Fruit fly (Drosophila melanogaster) whole organism, embryonic: ENCODE results near the gene CG43693.

ENCODE experiments used
- Awh ChIP-seq: fragments of 200-800 bp; sonication (Bioruptor generic); IDR thresholded peaks from 2 replicates; pipeline ENCODE4, ENCODE4 v1.3.6; 2022; ENCODE audit warnings: missing biosample characterization, missing genetic modification characterization
- B-H1 ChIP-seq: fragments of 200-800 bp; sonication (Bioruptor generic); IDR thresholded peaks from 3 replicates; pipeline ENCODE4 v1.3.6; 2022; ENCODE audit warnings: missing biosample characterization, missing genetic modification characterization
- Bteb2 ChIP-seq: fragments of 200-800 bp; sonication (Bioruptor generic); optimal IDR thresholded peaks from 2 replicates; lab custom pipeline; 2016; ENCODE audit warnings: missing biosample characterization, missing genetic modification characterization
- CG10267 ChIP-seq: fragments of 200-800 bp; sonication (Bioruptor generic); optimal IDR thresholded peaks from 2 replicates; lab custom pipeline; 2018; ENCODE audit warnings: missing biosample characterization, mild to moderate bottlenecking, missing genetic modification characterization, moderate library complexity
- CG10366 ChIP-seq: fragments of 200-800 bp; sonication (Bioruptor generic); IDR thresholded peaks from 2 replicates; pipeline ENCODE4 v1.3.6; 2022; ENCODE audit warnings: missing biosample characterization, missing genetic modification characterization
- CG13287 ChIP-seq: fragments of 200-800 bp; sonication (Bioruptor generic); IDR thresholded peaks from 2 replicates; pipeline ENCODE4 v1.3.6; 2022; ENCODE audit warnings: missing biosample characterization, missing genetic modification characterization; ENCODE audit not compliant: partially characterized antibody
- CG13894 ChIP-seq: fragments of 200-800 bp; sonication (Bioruptor generic); optimal IDR thresholded peaks from 3 replicates; lab custom pipeline; 2018; ENCODE audit warnings: missing biosample characterization, mild to moderate bottlenecking, missing genetic modification characterization, moderate library complexity
- CG14014 ChIP-seq: fragments of 200-800 bp; sonication (Bioruptor generic); IDR thresholded peaks from 2 replicates; pipeline ENCODE4 v1.3.6; 2022; ENCODE audit warnings: missing biosample characterization, missing genetic modification characterization
- CG14050 ChIP-seq: fragments of 200-800 bp; sonication (Bioruptor generic); IDR thresholded peaks from 3 replicates; pipeline ENCODE4 v1.3.6; 2022; ENCODE audit warnings: missing biosample characterization, missing genetic modification characterization
- CG14667 ChIP-seq: fragments of 200-800 bp; sonication (Bioruptor generic); IDR thresholded peaks from 2 replicates; pipeline ENCODE4 v1.3.6; 2022; ENCODE audit warnings: missing biosample characterization, missing genetic modification characterization
- CG14965 ChIP-seq: fragments of 200-800 bp; sonication (Bioruptor generic); optimal IDR thresholded peaks from 2 replicates; lab custom pipeline; 2016; ENCODE audit warnings: missing biosample characterization, missing genetic modification characterization, borderline replicate concordance
- CG15514 ChIP-seq: fragments of 200-800 bp; sonication (Bioruptor generic); optimal IDR thresholded peaks from 3 replicates; lab custom pipeline; 2017; ENCODE audit warnings: missing biosample characterization, missing genetic modification characterization, mild to moderate bottlenecking, moderate library complexity, missing genetic modification reagents
- CG15696 ChIP-seq: fragments of 200-800 bp; sonication (Bioruptor generic); optimal IDR thresholded peaks from 2 replicates; lab custom pipeline; 2019; ENCODE audit warnings: missing biosample characterization, mild to moderate bottlenecking, missing genetic modification characterization, moderate library complexity
- CG17359 ChIP-seq: fragments of 200-800 bp; sonication (Bioruptor generic); optimal IDR thresholded peaks from 3 replicates; lab custom pipeline; 2018; ENCODE audit warnings: missing biosample characterization, mild to moderate bottlenecking, missing genetic modification characterization, moderate library complexity
- CG2199 ChIP-seq: fragments of 200-800 bp; sonication (Bioruptor generic); IDR thresholded peaks from 3 replicates; pipeline ENCODE4 v1.3.6; 2022; ENCODE audit warnings: missing biosample characterization, missing genetic modification characterization
- CG32772 ChIP-seq: fragments of 200-800 bp; sonication (Bioruptor generic); IDR thresholded peaks from 2 replicates; pipeline ENCODE4 v1.3.6; 2022; ENCODE audit warnings: missing biosample characterization, missing genetic modification characterization
- CG43689 ChIP-seq: fragments of 200-800 bp; sonication (Bioruptor generic); IDR thresholded peaks from 2 replicates; pipeline ENCODE4 v1.3.6; 2022; ENCODE audit warnings: missing biosample characterization, missing genetic modification characterization
- CG5953 ChIP-seq: fragments of 200-800 bp; sonication (Bioruptor generic); IDR thresholded peaks from 2 replicates; pipeline ENCODE4 v1.3.6; 2022; ENCODE audit warnings: missing biosample characterization, missing genetic modification characterization
- CG8281 ChIP-seq: fragments of 200-800 bp; sonication (Bioruptor generic); optimal IDR thresholded peaks from 2 replicates; lab custom pipeline; 2018; ENCODE audit warnings: missing biosample characterization, mild to moderate bottlenecking, missing genetic modification characterization, moderate library complexity
- CG8944 ChIP-seq: fragments of 200-800 bp; sonication (Bioruptor generic); optimal IDR thresholded peaks from 3 replicates; lab custom pipeline; 2016; ENCODE audit warnings: missing biosample characterization, missing genetic modification characterization
- CTCF ChIP-seq: fragments of 200-800 bp; sonication (Bioruptor generic); optimal IDR thresholded peaks from 2 replicates; lab custom pipeline; 2017; ENCODE audit warnings: missing biosample characterization, mild to moderate bottlenecking, missing genetic modification characterization, moderate library complexity
- CoRest ChIP-seq: fragments of 200-800 bp; sonication (Bioruptor generic); optimal IDR thresholded peaks from 3 replicates; lab custom pipeline; 2018; ENCODE audit warnings: missing biosample characterization, mild to moderate bottlenecking, missing genetic modification characterization, moderate library complexity
- E2f2 ChIP-seq: fragments of 200-800 bp; sonication (Bioruptor generic); IDR thresholded peaks from 2 replicates; pipeline ENCODE4 v1.3.6; 2022; ENCODE audit warnings: missing biosample characterization, missing genetic modification characterization
- Gug ChIP-seq: fragments of 200-800 bp; sonication (Bioruptor generic); IDR thresholded peaks from 4 replicates; pipeline ENCODE4 v1.3.6; 2022; ENCODE audit warnings: missing biosample characterization, missing genetic modification characterization
- H15 ChIP-seq: fragments of 200-800 bp; sonication (Bioruptor generic); IDR thresholded peaks from 3 replicates; pipeline ENCODE4 v1.3.6; 2022; ENCODE audit warnings: missing biosample characterization, missing genetic modification characterization
- HLHmδ ChIP-seq: fragments of 200-800 bp; sonication (Bioruptor generic); optimal IDR thresholded peaks from 2 replicates; lab custom pipeline; 2018; ENCODE audit warnings: missing biosample characterization, mild to moderate bottlenecking, missing genetic modification characterization, moderate library complexity
- Hmx ChIP-seq: fragments of 200-800 bp; sonication (Bioruptor generic); optimal IDR thresholded peaks from 2 replicates; lab custom pipeline; 2016; ENCODE audit warnings: missing biosample characterization, missing genetic modification characterization
- Hsf ChIP-seq: fragments of 200-800 bp; sonication (Bioruptor generic); optimal IDR thresholded peaks from 3 replicates; lab custom pipeline; 2016; ENCODE audit warnings: missing biosample characterization, missing genetic modification characterization
- Med ChIP-seq: fragments of 200-800 bp; sonication (Bioruptor generic); peaks from one replicate; lab custom pipeline; 2016; ENCODE audit warnings: missing biosample characterization, missing genetic modification characterization, mild to moderate bottlenecking, inconsistent platforms, moderate library complexity
- Meics ChIP-seq: fragments of 200-800 bp; sonication (Bioruptor generic); optimal IDR thresholded peaks from 2 replicates; lab custom pipeline; 2017; ENCODE audit warnings: missing biosample characterization, mild to moderate bottlenecking, missing genetic modification characterization
- Opbp ChIP-seq: fragments of 200-800 bp; sonication (Bioruptor generic); IDR thresholded peaks from 3 replicates; pipeline ENCODE4 v1.3.6; 2022; ENCODE audit warnings: missing biosample characterization, missing genetic modification characterization; ENCODE audit not compliant: partially characterized antibody
- Ptx1 ChIP-seq: fragments of 200-800 bp; sonication (Bioruptor generic); IDR thresholded peaks from 2 replicates; pipeline ENCODE4 v1.3.6; 2022; ENCODE audit warnings: missing biosample characterization, missing genetic modification characterization
- Ravus ChIP-seq: fragments of 200-800 bp; sonication (Bioruptor generic); IDR thresholded peaks from 2 replicates; pipeline ENCODE4 v1.3.6; 2022; ENCODE audit warnings: missing biosample characterization, missing genetic modification characterization
- YL-1 ChIP-seq: fragments of 200-800 bp; sonication (Bioruptor generic); optimal IDR thresholded peaks from 3 replicates; lab custom pipeline; 2017; ENCODE audit warnings: missing biosample characterization, mild to moderate bottlenecking, missing genetic modification characterization
- ac ChIP-seq: fragments of 200-800 bp; sonication (Bioruptor generic); optimal IDR thresholded peaks from 3 replicates; lab custom pipeline; 2017; ENCODE audit warnings: missing biosample characterization, mild to moderate bottlenecking, missing genetic modification characterization
- br ChIP-seq: fragments of >200 bp; optimal IDR thresholded peaks from 2 replicates; lab custom pipeline; 2017
- chif ChIP-seq, 2 experiments: fragments of 200-800 bp; sonication (Bioruptor generic); optimal IDR thresholded peaks; 3 replicates each; lab custom pipeline; 2016; ENCODE audit warnings: missing biosample characterization in 2 of 2, missing genetic modification characterization in 2 of 2
- crp ChIP-seq, 2 experiments: fragments of 200-800 bp; sonication (Bioruptor generic); optimal IDR thresholded peaks; 2 replicates in 1 of 2; 3 replicates in 1 of 2; lab custom pipeline; 2017; ENCODE audit warnings: missing biosample characterization in 2 of 2, missing genetic modification characterization in 2 of 2, mild to moderate bottlenecking in 1 of 2, moderate library complexity in 1 of 2
- her ChIP-seq: fragments of 200-800 bp; sonication (Bioruptor generic); optimal IDR thresholded peaks from 2 replicates; lab custom pipeline; 2016; ENCODE audit warnings: missing biosample characterization, missing genetic modification characterization
- inv ChIP-seq: fragments of 200-800 bp; sonication (Bioruptor generic); IDR thresholded peaks from 2 replicates; pipeline ENCODE4 v1.3.6; 2022; ENCODE audit warnings: missing biosample characterization, missing genetic modification characterization; ENCODE audit not compliant: partially characterized antibody
- mam ChIP-seq: fragments of 200-800 bp; sonication (Bioruptor generic); optimal IDR thresholded peaks from 3 replicates; lab custom pipeline; 2016; ENCODE audit warnings: missing biosample characterization, missing genetic modification characterization
- nerfin-2 ChIP-seq: fragments of 200-800 bp; sonication (Bioruptor generic); IDR thresholded peaks from 2 replicates; pipeline ENCODE4 v1.3.6; 2022; ENCODE audit warnings: missing biosample characterization, missing genetic modification characterization; ENCODE audit not compliant: partially characterized antibody
- oc ChIP-seq: fragments of 200-800 bp; sonication (Bioruptor generic); optimal IDR thresholded peaks from 2 replicates; lab custom pipeline; 2018; ENCODE audit warnings: missing biosample characterization, mild to moderate bottlenecking, missing genetic modification characterization, moderate library complexity
- pfk ChIP-seq: fragments of 200-800 bp; sonication (Bioruptor generic); optimal IDR thresholded peaks from 2 replicates; lab custom pipeline; 2018; ENCODE audit warnings: missing biosample characterization, mild to moderate bottlenecking, missing genetic modification characterization, moderate library complexity
- repo ChIP-seq: fragments of 200-800 bp; sonication (Bioruptor generic); optimal IDR thresholded peaks from 2 replicates; lab custom pipeline; 2016; ENCODE audit warnings: missing biosample characterization, missing genetic modification characterization
- ro ChIP-seq: fragments of 200-800 bp; sonication (Bioruptor generic); IDR thresholded peaks from 2 replicates; pipeline ENCODE4 v1.3.6; 2022; ENCODE audit warnings: missing biosample characterization, missing genetic modification characterization
- scrt ChIP-seq: fragments of 200-800 bp; sonication (Bioruptor generic); optimal IDR thresholded peaks from 2 replicates; lab custom pipeline; 2018; ENCODE audit warnings: missing biosample characterization, mild to moderate bottlenecking, missing genetic modification characterization, moderate library complexity
- seq ChIP-seq: fragments of 200-800 bp; sonication (Bioruptor generic); IDR thresholded peaks from 2 replicates; pipeline ENCODE4 v1.3.6; 2022; ENCODE audit warnings: missing biosample characterization, missing genetic modification characterization
- tgo ChIP-seq: fragments of 200-800 bp; sonication (Bioruptor generic); IDR thresholded peaks from 3 replicates; pipeline ENCODE4 v1.3.6; 2022; ENCODE audit warnings: missing biosample characterization, missing genetic modification characterization
- tna ChIP-seq: fragments of 200-800 bp; sonication (Bioruptor generic); IDR thresholded peaks from 2 replicates; pipeline ENCODE4 v1.3.6; 2022; ENCODE audit warnings: missing biosample characterization, missing genetic modification characterization; ENCODE audit not compliant: partially characterized antibody
- zen ChIP-seq: fragments of 200-800 bp; sonication (Bioruptor generic); optimal IDR thresholded peaks from 3 replicates; lab custom pipeline; 2018; ENCODE audit warnings: missing biosample characterization, mild to moderate bottlenecking, missing genetic modification characterization, moderate library complexity
- zfh2 ChIP-seq: fragments of 200-800 bp; sonication (Bioruptor generic); optimal IDR thresholded peaks from 2 replicates; lab custom pipeline; 2016; ENCODE audit warnings: missing biosample characterization, missing genetic modification characterization

CG43693 gene

DNA sequence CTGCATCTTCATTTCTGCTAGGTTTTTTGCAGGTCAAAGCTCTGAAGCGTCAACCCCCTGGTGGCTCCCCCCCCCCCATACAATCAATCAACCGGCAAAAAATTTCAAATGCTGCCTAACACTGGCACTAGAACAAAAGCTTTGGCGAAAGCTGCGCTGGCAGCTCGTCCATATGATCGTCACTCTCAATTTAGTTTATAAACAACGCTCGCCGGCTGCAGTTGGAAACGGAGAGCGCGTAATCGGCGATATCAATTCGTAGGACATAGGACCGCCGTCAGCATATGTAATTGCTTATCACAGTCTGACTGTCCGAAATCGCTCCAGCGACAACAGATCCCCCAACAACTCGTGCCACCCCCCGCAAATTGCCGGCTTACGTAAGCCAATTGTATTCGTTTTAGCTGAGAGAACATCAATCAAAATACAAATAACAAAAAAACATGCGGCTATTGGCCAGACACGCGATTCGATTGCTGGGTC lies 19.2 kb upstream of the CG43693 start, which contains the start of gene Mocs1 (continued):
- TF ChIP-seq CG17359 (tag; lab: Kevin White, UChicago) (peak; percentile 2), E2f2 (GFP tag; lab: Robert Waterston, UW) (no peak), CG15514 (GFP tag; lab: Kevin White, UChicago) (peak; percentile 53), CG14667 (GFP tag; lab: Robert Waterston, UW) (no peak), CG13894 (tag; lab: Kevin White, UChicago) (no peak), inv (no peak), Opbp (GFP tag; lab: Robert Waterston, UW) (no peak), Meics (GFP tag; lab: Kevin White, UChicago) (no peak), B-H1 (no peak; the same call in 2 of the 3 replicates), Bteb2 (GFP tag; lab: Kevin White, UChicago) (no peak), Med (GFP tag; lab: Kevin White, UChicago) (peak; percentile 75), Hsf (GFP tag; lab: Kevin White, UChicago) (no peak), pfk (GFP tag; lab: Kevin White, UChicago) (no peak), tna (GFP tag; lab: Robert Waterston, UW) (peak; percentile 11; the same call in 1 of the 2 replicates), crp (GFP tag; optimal IDR thresholded peaks at IDR 0.05; lab: Kevin White, UChicago) (peak in 1 of 2 experiments; percentile 77), repo (no peak), mam (GFP tag; lab: Kevin White, UChicago) (no peak), CG10366 (GFP tag; lab: Robert Waterston, UW) (no peak), CG32772 (no peak), seq (GFP tag; lab: Robert Waterston, UW) (no peak), CG15696 (no peak), HLHmδ (GFP tag; lab: Kevin White, UChicago) (no peak), scrt (no peak), CG8944 (GFP tag; lab: Kevin White, UChicago) (no peak), CG14965 (GFP tag; lab: Kevin White, UChicago) (no peak), CTCF (GFP tag; lab: Kevin White, UChicago) (no peak), YL-1 (GFP tag; lab: Kevin White, UChicago) (no peak), br (lab: Kevin White, UChicago) (no peak), Ptx1 (GFP tag; lab: Robert Waterston, UW) (no peak), H15 (GFP tag; lab: Robert Waterston, UW) (no peak), ro (GFP tag; lab: Robert Waterston, UW) (no peak), tgo (no peak; the same call in 2 of the 3 replicates), CG8281 (tag; lab: Kevin White, UChicago) (no peak), Hmx (no peak), CG13287 (GFP tag; lab: Robert Waterston, UW) (peak; percentile 49; the same call in 1 of the 2 replicates), CG14014 (GFP tag; lab: Robert Waterston, UW) (no peak), CG2199 (GFP tag; lab: Robert Waterston, UW) (no peak), CG5953 (GFP tag; lab: Robert Waterston, UW) (no peak), nerfin-2 (no peak), ac (GFP tag; lab: Kevin White, UChicago) (no peak), CG10267 (tag; lab: Kevin White, UChicago) (peak; percentile 24), Ravus (no peak), Gug (GFP tag; lab: Robert Waterston, UW) (no peak), oc (no peak), Awh (GFP tag; lab: Robert Waterston, UW) (no peak), CG43689 (GFP tag; lab: Robert Waterston, UW) (no peak), her (GFP tag; lab: Kevin White, UChicago) (no peak), CoRest (no peak), CG14050 (no peak), zfh2 (GFP tag; lab: Kevin White, UChicago) (no peak), chif (GFP tag; optimal IDR thresholded peaks at IDR 0.05; lab: Kevin White, UChicago) (no peak), zen (tag; lab: Kevin White, UChicago) (no peak)
